Worm (Caenorhabditis elegans): ENCODE results near the gene sdz-16.

Gene sdz-16

DNA sequence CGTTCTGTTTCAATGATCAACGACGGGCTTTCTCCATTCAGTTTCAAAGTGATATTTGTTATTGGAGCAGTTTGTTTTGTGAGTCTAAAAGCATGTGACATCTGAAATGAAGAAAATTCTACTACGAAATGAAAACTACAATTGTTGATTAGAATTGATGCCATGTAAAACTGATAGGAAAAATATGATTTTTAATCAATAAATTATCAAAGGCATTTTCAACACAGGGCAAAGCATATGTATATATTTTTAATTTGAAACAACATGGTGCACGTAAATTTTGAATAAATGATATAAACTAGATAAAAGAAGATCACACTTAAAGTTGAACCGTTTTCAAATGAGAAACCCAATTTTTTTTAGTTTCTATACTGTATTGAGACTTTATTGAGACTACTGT lies 26.4 kb downstream of the sdz-16 start, which contains the start of gene K10G4.5:
Gene K10G4.5, minus strand, starts transcription at position 101 of the 400 bp plus-strand sequence.
- TF ChIP-seq mab-5 (tag; optimal IDR thresholded peaks at IDR 0.05) (no peak), mls-2 (tag; optimal IDR thresholded peaks at IDR 0.05) (no peak), nhr-12 (tag; optimal IDR thresholded peaks at IDR 0.05) (no peak), M03D4.4 (tag; optimal IDR thresholded peaks at IDR 0.05) (no peak), lsy-2 (tag; optimal IDR thresholded peaks at IDR 0.05) (no peak)

DNA sequence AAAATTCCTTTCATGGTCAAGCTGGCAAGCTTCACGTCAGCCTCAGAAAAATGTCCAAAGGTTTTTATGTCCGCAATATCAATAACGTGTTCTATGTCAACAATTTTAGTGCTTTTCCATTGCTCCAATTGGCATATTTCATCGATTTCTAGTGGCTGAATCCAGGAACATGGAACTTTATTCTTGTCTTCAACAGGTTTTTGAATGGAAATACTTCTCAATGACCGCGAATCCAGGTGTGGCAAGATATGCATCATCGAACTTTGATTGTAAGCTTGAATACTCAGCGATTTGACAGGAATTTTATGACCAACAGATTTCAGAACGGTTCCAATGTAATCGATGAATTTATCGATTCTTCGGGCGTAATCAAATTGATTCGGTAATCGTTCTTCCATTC lies 29.1 kb downstream of the sdz-16 start:
- TF ChIP-seq nhr-237 (tag; optimal IDR thresholded peaks at IDR 0.05), result no peak
- no peak for TF ChIP-seq nhr-12 (tag; optimal IDR thresholded peaks at IDR 0.05)
- TF ChIP-seq unc-120 (tag; optimal IDR thresholded peaks at IDR 0.05; ENCODE audit: poor library complexity, severe bottlenecking), result no peak
- TF ChIP-seq sem-2 (GFP tag; optimal IDR thresholded peaks at IDR 0.05), result no peak
- no peak for TF ChIP-seq bed-3 (GFP tag; optimal IDR thresholded peaks at IDR 0.05)
- TF ChIP-seq lsy-2 (tag; optimal IDR thresholded peaks at IDR 0.05), result no peak
- TF ChIP-seq ces-1 (GFP tag; optimal IDR thresholded peaks at IDR 0.05), result no peak
- TF ChIP-seq hlh-1 (tag; optimal IDR thresholded peaks at IDR 0.05), result no peak
- TF ChIP-seq elt-3 (tag; optimal IDR thresholded peaks at IDR 0.05), result no peak
- no peak for TF ChIP-seq zip-8 (tag; optimal IDR thresholded peaks at IDR 0.05)
- TF ChIP-seq sptf-1 (tag; optimal IDR thresholded peaks at IDR 0.05), result no peak
- TF ChIP-seq mls-2 (tag; optimal IDR thresholded peaks at IDR 0.05), result no peak
- TF ChIP-seq blmp-1 (tag; optimal IDR thresholded peaks at IDR 0.05), result no peak
- TF ChIP-seq unc-39 (tag; optimal IDR thresholded peaks at IDR 0.05), result no peak
- no peak for TF ChIP-seq lin-32 (GFP tag; optimal IDR thresholded peaks at IDR 0.05)

DNA sequence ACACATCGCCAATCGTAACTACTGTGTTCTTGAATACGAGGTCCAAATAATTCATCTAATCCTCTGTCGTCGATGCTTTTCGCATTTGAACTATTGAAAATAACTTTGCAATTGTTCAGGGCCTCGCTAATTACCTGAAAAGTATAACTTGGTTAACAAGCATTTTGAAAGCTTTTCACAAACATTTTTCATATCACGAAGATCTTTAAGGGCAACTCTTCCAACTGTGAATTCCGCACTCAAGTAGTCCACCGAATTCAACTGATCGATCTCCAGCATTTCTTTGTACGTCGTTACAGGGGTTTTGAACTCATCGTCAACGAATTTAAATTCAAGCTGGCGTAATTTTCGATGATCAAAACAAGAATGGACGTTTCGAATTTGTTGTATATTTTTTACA lies 31.3 kb downstream of the sdz-16 start:
- TF ChIP-seq ceh-83 (GFP tag; optimal IDR thresholded peaks at IDR 0.05) (no peak), M03D4.4 (tag; optimal IDR thresholded peaks at IDR 0.05) (no peak), lin-13 (tag; optimal IDR thresholded peaks at IDR 0.05) (no peak), ces-1 (GFP tag; optimal IDR thresholded peaks at IDR 0.05) (no peak), nhr-237 (tag; optimal IDR thresholded peaks at IDR 0.05) (no peak), nhr-12 (tag; optimal IDR thresholded peaks at IDR 0.05) (no peak), elt-3 (tag; optimal IDR thresholded peaks at IDR 0.05) (no peak), pha-4 (tag; optimal IDR thresholded peaks at IDR 0.05) (no peak), mab-5 (tag; optimal IDR thresholded peaks at IDR 0.05) (no peak), nhr-76 (tag; optimal IDR thresholded peaks at IDR 0.05) (no peak), sem-2 (GFP tag; optimal IDR thresholded peaks at IDR 0.05) (no peak), tbx-8 (GFP tag; optimal IDR thresholded peaks at IDR 0.05) (no peak), sptf-1 (tag; optimal IDR thresholded peaks at IDR 0.05) (no peak), drap-1 (GFP tag; optimal IDR thresholded peaks at IDR 0.05) (no peak), ceh-39 (tag; optimal IDR thresholded peaks at IDR 0.05) (no peak), flh-1 (GFP tag; optimal IDR thresholded peaks at IDR 0.05) (no peak), nhr-28 (tag; optimal IDR thresholded peaks at IDR 0.05) (no peak), elt-1 (tag; optimal IDR thresholded peaks at IDR 0.05; ENCODE audit: borderline replicate concordance, insufficient read depth) (no peak)

DNA sequence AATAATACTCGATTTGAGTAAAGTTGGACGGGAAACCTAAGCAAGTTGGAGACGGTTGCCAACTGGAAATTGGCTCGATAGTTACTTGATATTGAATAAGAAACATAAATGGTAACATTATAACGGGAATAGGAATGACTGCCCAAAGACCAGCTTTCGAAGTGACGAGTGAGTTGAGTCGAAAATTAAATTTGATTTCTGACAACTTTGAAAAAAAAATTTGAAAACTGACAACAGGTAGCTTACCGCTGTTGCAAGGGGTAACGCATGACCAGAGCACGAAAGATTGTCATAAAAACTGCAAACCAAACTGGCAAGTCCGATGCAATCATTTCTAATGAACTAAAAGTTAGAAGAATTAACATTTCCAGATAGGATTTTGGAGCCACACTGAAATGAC lies 35.0 kb downstream of the sdz-16 start:
- no peak for TF ChIP-seq mab-5 (tag; optimal IDR thresholded peaks at IDR 0.05)
- TF ChIP-seq sptf-1 (tag; optimal IDR thresholded peaks at IDR 0.05), result no peak
- no peak for TF ChIP-seq lin-32 (GFP tag; optimal IDR thresholded peaks at IDR 0.05)
- no peak for TF ChIP-seq unc-39 (tag; optimal IDR thresholded peaks at IDR 0.05)
- no peak for TF ChIP-seq ham-2 (GFP tag; optimal IDR thresholded peaks at IDR 0.05)
- no peak for TF ChIP-seq nhr-28 (tag; optimal IDR thresholded peaks at IDR 0.05)
- no peak for TF ChIP-seq pha-4 (tag; optimal IDR thresholded peaks at IDR 0.05)

DNA sequence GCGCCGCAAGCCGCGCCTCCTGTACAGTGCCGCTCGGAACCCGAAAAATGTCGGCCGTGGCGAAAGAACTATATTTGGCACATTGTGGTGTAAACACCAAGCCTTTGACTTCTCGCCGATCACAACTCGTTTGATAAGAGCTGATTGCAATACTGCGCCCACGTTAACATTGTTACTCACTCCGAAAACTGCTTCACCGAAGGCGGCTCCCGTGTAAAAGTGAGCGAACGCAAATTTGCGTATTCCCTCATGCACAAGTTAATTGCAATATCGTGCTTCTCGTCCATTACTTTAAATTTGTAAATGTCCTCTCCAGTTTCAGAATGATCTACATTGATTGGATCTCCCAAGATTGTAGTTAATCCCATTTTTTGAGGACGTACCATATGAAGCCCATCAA lies 43.6 kb downstream of the sdz-16 start:
- TF ChIP-seq sem-2 (GFP tag; optimal IDR thresholded peaks at IDR 0.05), result no peak
- no peak for TF ChIP-seq snpc-4 (tag; optimal IDR thresholded peaks at IDR 0.05)
- TF ChIP-seq bed-3 (GFP tag; optimal IDR thresholded peaks at IDR 0.05), result no peak
- TF ChIP-seq tbx-8 (GFP tag; optimal IDR thresholded peaks at IDR 0.05), result no peak
- TF ChIP-seq mls-2 (tag; optimal IDR thresholded peaks at IDR 0.05), result no peak

All from whole organism, mixed stage, embryonic.